Fruit fly (Drosophila melanogaster) whole organism, embryonic: Measurements from ENCODE around the gene dock.

Experiments used
- ATbp ChIP-seq: fragments of 200-800 bp; sonication (Bioruptor generic); optimal IDR thresholded peaks from 2 replicates; lab custom pipeline; 2017; ENCODE audit warnings: missing biosample characterization, mild to moderate bottlenecking, missing genetic modification characterization, missing genetic modification reagents
- Bgb ChIP-seq: fragments of 200-800 bp; sonication (Bioruptor generic); IDR thresholded peaks from 2 replicates; pipeline ENCODE4 v1.3.6; 2022; ENCODE audit warnings: missing biosample characterization, missing genetic modification characterization; ENCODE audit not compliant: partially characterized antibody
- CG10431 ChIP-seq: fragments of 200-800 bp; sonication (Bioruptor generic); optimal IDR thresholded peaks from 3 replicates; lab custom pipeline; 2018; ENCODE audit warnings: missing biosample characterization, mild to moderate bottlenecking, missing genetic modification characterization
- CG13287 ChIP-seq: fragments of 200-800 bp; sonication (Bioruptor generic); IDR thresholded peaks from 2 replicates; pipeline ENCODE4 v1.3.6; 2022; ENCODE audit warnings: missing biosample characterization, missing genetic modification characterization; ENCODE audit not compliant: partially characterized antibody
- CG13424 ChIP-seq: fragments of 200-800 bp; sonication (Bioruptor generic); optimal IDR thresholded peaks from 2 replicates; lab custom pipeline; 2019; ENCODE audit warnings: missing biosample characterization, mild to moderate bottlenecking, missing genetic modification characterization, moderate library complexity
- CG14441 ChIP-seq: fragments of 200-800 bp; sonication (Bioruptor generic); IDR thresholded peaks from 2 replicates; pipeline ENCODE4 v1.3.6; 2022; ENCODE audit warnings: missing biosample characterization, missing genetic modification characterization
- CG15514 ChIP-seq: fragments of 200-800 bp; sonication (Bioruptor generic); optimal IDR thresholded peaks from 3 replicates; lab custom pipeline; 2017; ENCODE audit warnings: missing biosample characterization, missing genetic modification characterization, mild to moderate bottlenecking, moderate library complexity, missing genetic modification reagents
- CG17361 ChIP-seq: fragments of 200-800 bp; sonication (Bioruptor generic); IDR thresholded peaks from 3 replicates; pipeline ENCODE4 v1.3.6; 2022; ENCODE audit warnings: missing biosample characterization, missing genetic modification characterization
- CG18764 ChIP-seq: fragments of 200-800 bp; sonication (Bioruptor generic); optimal IDR thresholded peaks from 3 replicates; lab custom pipeline; 2016; ENCODE audit warnings: missing biosample characterization, missing genetic modification characterization
- CG31224 ChIP-seq: fragments of 200-800 bp; sonication (Bioruptor generic); IDR thresholded peaks from 2 replicates; pipeline ENCODE4 v1.3.6; 2022; ENCODE audit warnings: missing biosample characterization, missing genetic modification characterization
- CG4360 ChIP-seq: fragments of 200-800 bp; sonication (Bioruptor generic); IDR thresholded peaks from 2 replicates; pipeline ENCODE4 v1.3.6; 2022; ENCODE audit warnings: missing biosample characterization, missing genetic modification characterization
- CG4404 ChIP-seq: fragments of 200-800 bp; sonication (Bioruptor generic); IDR thresholded peaks from 2 replicates; pipeline ENCODE4 v1.3.6; 2022; ENCODE audit warnings: missing biosample characterization, missing genetic modification characterization
- CG5245 ChIP-seq: fragments of 200-800 bp; sonication (Bioruptor generic); optimal IDR thresholded peaks from 3 replicates; lab custom pipeline; 2016; ENCODE audit warnings: missing biosample characterization, missing genetic modification characterization
- CG6654 ChIP-seq: fragments of 200-800 bp; sonication (Bioruptor generic); optimal IDR thresholded peaks from 2 replicates; lab custom pipeline; 2017; ENCODE audit warnings: missing biosample characterization, mild to moderate bottlenecking, missing genetic modification characterization
- CG7745 ChIP-seq: fragments of 200-800 bp; sonication (Bioruptor generic); optimal IDR thresholded peaks from 2 replicates; lab custom pipeline; 2018; ENCODE audit warnings: missing biosample characterization, mild to moderate bottlenecking, missing genetic modification characterization, moderate library complexity
- Dfd ChIP-seq, 2 experiments: fragments of >200 bp; optimal IDR thresholded peaks; 2 replicates each; lab custom pipeline; 2017; ENCODE audit warnings: missing biosample characterization in 2 of 2, missing genetic modification characterization in 2 of 2
- Fer2 ChIP-seq: fragments of 200-800 bp; sonication (Bioruptor generic); optimal IDR thresholded peaks from 2 replicates; lab custom pipeline; 2018; ENCODE audit warnings: missing biosample characterization, mild to moderate bottlenecking, missing genetic modification characterization, moderate library complexity
- Hr78 ChIP-seq, 2 experiments: fragments of 200-800 bp in 1 of 2; fragments of >200 bp in 1 of 2; sonication (Bioruptor generic) in 1 of 2; optimal IDR thresholded peaks; 2 replicates each; lab custom pipeline; 2017 to 2019; ENCODE audit warnings: missing biosample characterization in 2 of 2, missing genetic modification characterization in 2 of 2, mild to moderate bottlenecking in 1 of 2, moderate library complexity in 1 of 2
- Hsf ChIP-seq: fragments of 200-800 bp; sonication (Bioruptor generic); optimal IDR thresholded peaks from 3 replicates; lab custom pipeline; 2016; ENCODE audit warnings: missing biosample characterization, missing genetic modification characterization
- MESR4 ChIP-seq: fragments of 200-800 bp; sonication (Bioruptor generic); optimal IDR thresholded peaks from 2 replicates; lab custom pipeline; 2018; ENCODE audit warnings: missing biosample characterization, mild to moderate bottlenecking, missing genetic modification characterization, moderate library complexity
- Opbp ChIP-seq: fragments of 200-800 bp; sonication (Bioruptor generic); IDR thresholded peaks from 3 replicates; pipeline ENCODE4 v1.3.6; 2022; ENCODE audit warnings: missing biosample characterization, missing genetic modification characterization; ENCODE audit not compliant: partially characterized antibody
- Poxn ChIP-seq: fragments of 200-800 bp; sonication (Bioruptor generic); IDR thresholded peaks from 2 replicates; pipeline ENCODE4 v1.3.6; 2022; ENCODE audit warnings: missing biosample characterization, missing genetic modification characterization
- Side ChIP-seq: fragments of 200-800 bp; sonication (Bioruptor generic); optimal IDR thresholded peaks from 2 replicates; lab custom pipeline; 2016; ENCODE audit warnings: missing biosample characterization, missing genetic modification characterization
- ac ChIP-seq: fragments of 200-800 bp; sonication (Bioruptor generic); optimal IDR thresholded peaks from 3 replicates; lab custom pipeline; 2017; ENCODE audit warnings: missing biosample characterization, mild to moderate bottlenecking, missing genetic modification characterization
- aop ChIP-seq: fragments of 200-800 bp; sonication (Bioruptor generic); IDR thresholded peaks from 2 replicates; pipeline ENCODE4 v1.3.6; 2022; ENCODE audit warnings: missing biosample characterization, missing genetic modification characterization
- ash1 ChIP-seq: fragments of 200-800 bp; sonication (Bioruptor generic); optimal IDR thresholded peaks from 2 replicates; lab custom pipeline; 2018; ENCODE audit warnings: missing biosample characterization, mild to moderate bottlenecking, missing genetic modification characterization
- crc ChIP-seq: fragments of 200-800 bp; sonication (Bioruptor generic); optimal IDR thresholded peaks from 2 replicates; lab custom pipeline; 2016; ENCODE audit warnings: missing biosample characterization, missing genetic modification characterization
- dati ChIP-seq: fragments of 200-800 bp; sonication (Bioruptor generic); IDR thresholded peaks from 2 replicates; pipeline ENCODE4 v1.3.6; 2022; ENCODE audit warnings: missing biosample characterization, missing genetic modification characterization
- dimm ChIP-seq: fragments of 200-800 bp; sonication (Bioruptor generic); IDR thresholded peaks from 2 replicates; pipeline ENCODE4 v1.3.6; 2022; ENCODE audit warnings: missing biosample characterization, missing genetic modification characterization
- dpn ChIP-seq, 2 experiments: fragments of 200-800 bp; sonication (Bioruptor generic); optimal IDR thresholded peaks; 3 replicates each; lab custom pipeline; 2016; ENCODE audit warnings: missing biosample characterization in 2 of 2, missing genetic modification characterization in 2 of 2
- grn ChIP-seq: fragments of 200-800 bp; sonication (Bioruptor generic); optimal IDR thresholded peaks from 3 replicates; lab custom pipeline; 2017; ENCODE audit warnings: missing biosample characterization, missing genetic modification characterization
- gsb ChIP-seq: fragments of 200-800 bp; sonication (Bioruptor generic); IDR thresholded peaks from 2 replicates; pipeline ENCODE4 v1.3.6; 2022; ENCODE audit warnings: missing biosample characterization, missing genetic modification characterization
- gt ChIP-seq: fragments of 200-800 bp; sonication (Bioruptor generic); IDR thresholded peaks from 2 replicates; pipeline ENCODE4 v1.3.6; 2022; ENCODE audit warnings: missing biosample characterization, missing genetic modification characterization
- hb ChIP-seq: fragments of 200-800 bp; sonication (Bioruptor generic); IDR thresholded peaks from 3 replicates; pipeline ENCODE4 v1.3.6; 2022; ENCODE audit warnings: missing biosample characterization, missing genetic modification characterization; ENCODE audit not compliant: partially characterized antibody
- jigr1 ChIP-seq: fragments of 200-800 bp; sonication (Bioruptor generic); IDR thresholded peaks from 3 replicates; pipeline ENCODE4 v1.3.6; 2022; ENCODE audit warnings: missing biosample characterization, missing genetic modification characterization
- jing ChIP-seq: fragments of 200-800 bp; sonication (Bioruptor generic); optimal IDR thresholded peaks from 2 replicates; lab custom pipeline; 2018; ENCODE audit warnings: missing biosample characterization, mild to moderate bottlenecking, missing genetic modification characterization
- jumu ChIP-seq: fragments of 200-800 bp; sonication (Bioruptor generic); optimal IDR thresholded peaks from 3 replicates; lab custom pipeline; 2016; ENCODE audit warnings: missing biosample characterization, missing genetic modification characterization
- kni ChIP-seq: fragments of 200-800 bp; sonication (Bioruptor generic); optimal IDR thresholded peaks from 3 replicates; lab custom pipeline; 2017; ENCODE audit warnings: mild to moderate bottlenecking, missing biosample characterization, missing genetic modification reagents, missing genetic modification characterization
- otp ChIP-seq: fragments of 200-800 bp; sonication (Bioruptor generic); IDR thresholded peaks from 3 replicates; pipeline ENCODE4, ENCODE4 v1.3.6; 2022; ENCODE audit warnings: missing biosample characterization, missing genetic modification characterization
- ro ChIP-seq: fragments of 200-800 bp; sonication (Bioruptor generic); IDR thresholded peaks from 2 replicates; pipeline ENCODE4 v1.3.6; 2022; ENCODE audit warnings: missing biosample characterization, missing genetic modification characterization
- salm ChIP-seq: fragments of 200-800 bp; sonication (Bioruptor generic); optimal IDR thresholded peaks from 2 replicates; lab custom pipeline; 2018; ENCODE audit warnings: missing biosample characterization, mild to moderate bottlenecking, missing genetic modification characterization
- seq ChIP-seq: fragments of 200-800 bp; sonication (Bioruptor generic); IDR thresholded peaks from 2 replicates; pipeline ENCODE4 v1.3.6; 2022; ENCODE audit warnings: missing biosample characterization, missing genetic modification characterization
- sr ChIP-seq: fragments of 200-800 bp; sonication (Bioruptor generic); IDR thresholded peaks from 3 replicates; pipeline ENCODE4 v1.3.6; 2022; ENCODE audit warnings: missing biosample characterization, missing genetic modification characterization
- tin ChIP-seq: fragments of 200-800 bp; sonication (Bioruptor generic); optimal IDR thresholded peaks from 3 replicates; lab custom pipeline; 2016; ENCODE audit warnings: missing biosample characterization, missing genetic modification characterization
- tio ChIP-seq: fragments of 200-800 bp; sonication (Bioruptor generic); optimal IDR thresholded peaks from 2 replicates; lab custom pipeline; 2017; ENCODE audit warnings: missing biosample characterization, missing genetic modification characterization, inconsistent platforms
- tll ChIP-seq, 2 experiments: fragments of 200-800 bp in 1 of 2; fragments of >200 bp in 1 of 2; sonication (Bioruptor generic) in 1 of 2; optimal IDR thresholded peaks; 2 replicates each; lab custom pipeline; 2017 to 2019; ENCODE audit warnings: missing biosample characterization in 2 of 2, missing genetic modification characterization in 2 of 2, mild to moderate bottlenecking in 1 of 2, moderate library complexity in 1 of 2
- vvl ChIP-seq: fragments of 200-800 bp; sonication (Bioruptor generic); IDR thresholded peaks from 2 replicates; pipeline ENCODE4 v1.3.6; 2022; ENCODE audit warnings: missing biosample characterization, missing genetic modification characterization
- wdn ChIP-seq: fragments of 200-800 bp; sonication (Bioruptor generic); IDR thresholded peaks from 2 replicates; pipeline ENCODE4 v1.3.6; 2022; ENCODE audit warnings: missing biosample characterization, missing genetic modification characterization
- zen ChIP-seq: fragments of 200-800 bp; sonication (Bioruptor generic); optimal IDR thresholded peaks from 3 replicates; lab custom pipeline; 2018; ENCODE audit warnings: missing biosample characterization, mild to moderate bottlenecking, missing genetic modification characterization, moderate library complexity
- zfh2 ChIP-seq: fragments of 200-800 bp; sonication (Bioruptor generic); optimal IDR thresholded peaks from 2 replicates; lab custom pipeline; 2016; ENCODE audit warnings: missing biosample characterization, missing genetic modification characterization

Gene dock

DNA sequence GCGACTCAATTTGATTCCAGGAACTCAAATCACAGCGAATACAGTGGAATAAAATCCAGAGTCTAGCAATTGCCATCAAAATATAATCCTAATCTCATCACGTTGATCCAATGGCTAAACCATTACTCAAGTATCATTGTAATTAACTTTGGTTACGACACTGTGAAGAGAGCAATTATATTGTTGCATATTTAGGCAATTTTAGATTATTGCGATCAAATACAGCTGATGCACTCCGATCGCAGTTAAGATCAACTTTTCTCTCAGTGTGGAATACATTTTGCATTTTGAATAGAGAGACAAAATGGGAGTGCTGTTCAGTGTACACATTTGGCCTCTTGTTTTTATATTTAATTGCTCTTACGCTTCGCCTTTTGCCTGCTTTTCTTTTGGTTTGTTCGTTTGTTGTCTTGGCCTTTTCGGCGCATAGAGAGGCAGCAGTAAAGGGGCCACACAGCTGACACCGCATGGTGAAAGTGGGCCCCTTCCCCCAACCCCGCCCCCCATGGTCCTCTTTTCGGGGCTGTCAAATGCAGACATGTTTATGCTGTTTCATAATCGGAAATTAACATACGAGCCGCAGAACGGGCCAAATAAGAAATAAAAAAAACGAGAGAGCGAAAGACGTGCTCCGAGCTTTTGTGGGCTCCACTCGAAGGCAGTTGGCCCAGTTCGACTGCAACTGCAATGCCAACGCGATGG lies 20.5 kb downstream of the dock start (continued):
- TF ChIP-seq jing (GFP tag; lab: Kevin White, UChicago) (peak; percentile 61), salm (tag; lab: Kevin White, UChicago) (peak; percentile 25), dati (GFP tag; lab: Robert Waterston, UW) (no peak), CG7745 (tag; lab: Kevin White, UChicago) (no peak), Poxn (GFP tag; lab: Robert Waterston, UW) (no peak), CG13287 (GFP tag; lab: Robert Waterston, UW) (no peak), zfh2 (GFP tag; lab: Kevin White, UChicago) (peak; percentile 11), tll (GFP tag; optimal IDR thresholded peaks at IDR 0.05; lab: Kevin White, UChicago) (no peak), ac (no peak), CG13424 (tag; lab: Kevin White, UChicago) (peak; percentile 66), CG31224 (no peak), tin (GFP tag; lab: Kevin White, UChicago) (peak; percentile 12), Opbp (GFP tag; lab: Robert Waterston, UW) (no peak), MESR4 (GFP tag; lab: Kevin White, UChicago) (no peak), CG5245 (peak; percentile 2), ATbp (GFP tag; lab: Kevin White, UChicago) (peak; percentile 74), wdn (no peak), aop (0 out of 2 replicates have a peak, but pooled peaks have one; percentile 38), gt (GFP tag; lab: Robert Waterston, UW) (no peak), grn (GFP tag; lab: Kevin White, UChicago) (no peak), Hsf (GFP tag; lab: Kevin White, UChicago) (peak; percentile 73), ro (GFP tag; lab: Robert Waterston, UW) (no peak), CG18764 (GFP tag; lab: Kevin White, UChicago) (peak; percentile 48), Bgb (no peak), crc (GFP tag; lab: Kevin White, UChicago) (peak; percentile 27), Fer2 (tag; lab: Kevin White, UChicago) (no peak), Hr78 (GFP tag; optimal IDR thresholded peaks at IDR 0.05; lab: Kevin White, UChicago) (peak in 1 of 2 experiments; percentile 69), kni (peak; percentile 88), CG15514 (GFP tag; lab: Kevin White, UChicago) (no peak), Side (no peak), zen (no peak), CG4404 (GFP tag; lab: Robert Waterston, UW) (no peak), seq (GFP tag; lab: Robert Waterston, UW) (no peak), tio (peak; percentile 37), CG14441 (GFP tag; lab: Robert Waterston, UW) (peak; percentile 58; the same call in 1 of the 2 replicates), CG10431 (GFP tag; lab: Kevin White, UChicago) (no peak), Dfd (GFP tag; optimal IDR thresholded peaks at IDR 0.05; lab: Kevin White, UChicago) (no peak), sr (GFP tag; lab: Robert Waterston, UW) (no peak), CG6654 (GFP tag; lab: Kevin White, UChicago) (peak; percentile 22), dpn (GFP tag; optimal IDR thresholded peaks at IDR 0.05; lab: Kevin White, UChicago) (peak; percentile 61 to 65), gsb (no peak), jigr1 (no peak), hb (no peak), jumu (no peak), CG17361 (GFP tag; lab: Robert Waterston, UW) (peak; percentile 77; the same call in 2 of the 3 replicates), dimm (GFP tag; lab: Robert Waterston, UW) (no peak), ash1 (GFP tag; lab: Kevin White, UChicago) (no peak), CG4360 (GFP tag; lab: Robert Waterston, UW) (no peak), vvl (peak; percentile 53; the same call in 1 of the 2 replicates), otp (GFP tag; lab: Robert Waterston, UW) (peak; percentile 31; the same call in 1 of the 3 replicates)
